Worm (Caenorhabditis elegans): ENCODE measurements around the gene gcs-1.

gcs-1 gene

ce11 chrII:8994336-8994735, 43.8 kb downstream of the gcs-1 start, which contains the start of gene F44G4.1:
Gene F44G4.1 (plus strand): TSS chrII:8994636.
- no peak for TF ChIP-seq sem-2 (GFP tag; optimal IDR thresholded peaks at IDR 0.05)
- no peak for TF ChIP-seq pha-4 (tag; optimal IDR thresholded peaks at IDR 0.05)
- no peak for TF ChIP-seq nhr-12 (tag; optimal IDR thresholded peaks at IDR 0.05)
- TF ChIP-seq M03D4.4 (tag; optimal IDR thresholded peaks at IDR 0.05), result no peak
- no peak for TF ChIP-seq unc-39 (tag; optimal IDR thresholded peaks at IDR 0.05)
- no peak for TF ChIP-seq mls-2 (tag; optimal IDR thresholded peaks at IDR 0.05)
- no peak for TF ChIP-seq nhr-237 (tag; optimal IDR thresholded peaks at IDR 0.05)
- no peak for TF ChIP-seq ceh-43 (GFP tag; optimal IDR thresholded peaks at IDR 0.05)
- TF ChIP-seq sptf-1 (tag; optimal IDR thresholded peaks at IDR 0.05), result no peak
- no peak for TF ChIP-seq cnd-1 (tag; optimal IDR thresholded peaks at IDR 0.05)
- no peak for TF ChIP-seq nhr-76 (tag; optimal IDR thresholded peaks at IDR 0.05)
- TF ChIP-seq blmp-1 (tag; optimal IDR thresholded peaks at IDR 0.05), result no peak
- no peak for TF ChIP-seq mab-5 (tag; optimal IDR thresholded peaks at IDR 0.05)
- no peak for TF ChIP-seq ceh-83 (GFP tag; optimal IDR thresholded peaks at IDR 0.05)
- TF ChIP-seq flh-1 (GFP tag; optimal IDR thresholded peaks at IDR 0.05), result no peak

- TF ChIP-seq lsy-2 (tag; optimal IDR thresholded peaks at IDR 0.05) (peak; percentile 93), ces-1 (GFP tag; optimal IDR thresholded peaks at IDR 0.05) (peak; percentile 19), sem-2 (GFP tag; optimal IDR thresholded peaks at IDR 0.05) (no peak)
These were observed 45.3 kb downstream of the gcs-1 start, which contains the start of gene ooc-5 for ce11 chrII:8992780-8993179. Gene ooc-5 (plus strand): TSS chrII:8993160.

ce11 chrII:8991602-8992001, 46.5 kb downstream of the gcs-1 start:
- TF ChIP-seq nhr-237 (tag; optimal IDR thresholded peaks at IDR 0.05) (no peak), blmp-1 (tag; optimal IDR thresholded peaks at IDR 0.05) (no peak), mls-2 (tag; optimal IDR thresholded peaks at IDR 0.05) (no peak), pha-4 (tag; optimal IDR thresholded peaks at IDR 0.05) (no peak)

ce11 chrII:8990267-8990666, 47.8 kb downstream of the gcs-1 start:
- TF ChIP-seq ceh-43 (GFP tag; optimal IDR thresholded peaks at IDR 0.05) (no peak), ztf-11 (tag; optimal IDR thresholded peaks at IDR 0.05) (no peak), elt-3 (tag; optimal IDR thresholded peaks at IDR 0.05) (no peak), mls-2 (tag; optimal IDR thresholded peaks at IDR 0.05) (no peak), flh-1 (GFP tag; optimal IDR thresholded peaks at IDR 0.05) (no peak), mep-1 (tag; optimal IDR thresholded peaks at IDR 0.05) (no peak), ceh-83 (GFP tag; optimal IDR thresholded peaks at IDR 0.05) (no peak), lin-13 (tag; optimal IDR thresholded peaks at IDR 0.05) (no peak), elt-1 (tag; optimal IDR thresholded peaks at IDR 0.05; ENCODE audit: borderline replicate concordance, insufficient read depth) (no peak), hlh-1 (tag; optimal IDR thresholded peaks at IDR 0.05) (no peak), lin-32 (GFP tag; optimal IDR thresholded peaks at IDR 0.05) (no peak), zip-8 (tag; optimal IDR thresholded peaks at IDR 0.05) (no peak), nhr-28 (tag; optimal IDR thresholded peaks at IDR 0.05) (no peak), nhr-76 (tag; optimal IDR thresholded peaks at IDR 0.05) (no peak), cnd-1 (tag; optimal IDR thresholded peaks at IDR 0.05) (no peak)

ce11 chrII:8989444-8989843, 48.7 kb downstream of the gcs-1 start, which contains the start of gene C18E9.9:
Gene C18E9.9 (minus strand): TSS chrII:8989544.
- TF ChIP-seq ham-2 (GFP tag; optimal IDR thresholded peaks at IDR 0.05) (no peak), flh-1 (GFP tag; optimal IDR thresholded peaks at IDR 0.05) (no peak), pha-4 (tag; optimal IDR thresholded peaks at IDR 0.05) (no peak), lin-13 (tag; optimal IDR thresholded peaks at IDR 0.05) (no peak)

ce11 chrII:8987962-8988361, 50.1 kb downstream of the gcs-1 start, which contains the start of gene C18E9.8:
Gene C18E9.8 (minus strand): TSS chrII:8988062.
- TF ChIP-seq flh-1 (GFP tag; optimal IDR thresholded peaks at IDR 0.05) (no peak), lin-32 (GFP tag; optimal IDR thresholded peaks at IDR 0.05) (no peak), unc-39 (tag; optimal IDR thresholded peaks at IDR 0.05) (no peak), ztf-11 (tag; optimal IDR thresholded peaks at IDR 0.05) (no peak), snpc-4 (tag; optimal IDR thresholded peaks at IDR 0.05) (no peak)
